Fruit fly (Drosophila melanogaster) whole organism, embryonic: Measurements from ENCODE around the gene Alg12.

ENCODE experiments used
- ATbp ChIP-seq: fragments of 200-800 bp; sonication (Bioruptor generic); optimal IDR thresholded peaks from 2 replicates; lab custom pipeline; 2017; ENCODE audit warnings: missing biosample characterization, mild to moderate bottlenecking, missing genetic modification characterization, missing genetic modification reagents
- Abd-B ChIP-seq: fragments of 200-800 bp; sonication (Bioruptor generic); optimal IDR thresholded peaks from 2 replicates; lab custom pipeline; 2018; ENCODE audit warnings: missing biosample characterization, mild to moderate bottlenecking, missing genetic modification characterization, moderate library complexity
- Antp ChIP-seq: fragments of 200-800 bp; sonication (Bioruptor generic); optimal IDR thresholded peaks from 3 replicates; lab custom pipeline; 2016; ENCODE audit warnings: missing biosample characterization, missing genetic modification characterization
- Atf-2 ChIP-seq: fragments of 200-800 bp; sonication (Bioruptor generic); optimal IDR thresholded peaks from 2 replicates; lab custom pipeline; 2016; ENCODE audit warnings: missing biosample characterization, missing genetic modification characterization
- CG1024 ChIP-seq: fragments of 200-800 bp; sonication (Bioruptor generic); IDR thresholded peaks from 2 replicates; pipeline ENCODE4 v1.3.6; 2022; ENCODE audit warnings: missing biosample characterization, missing genetic modification characterization
- CG10431 ChIP-seq: fragments of 200-800 bp; sonication (Bioruptor generic); optimal IDR thresholded peaks from 3 replicates; lab custom pipeline; 2018; ENCODE audit warnings: missing biosample characterization, mild to moderate bottlenecking, missing genetic modification characterization
- CG11723 ChIP-seq: fragments of 200-800 bp; sonication (Bioruptor generic); optimal IDR thresholded peaks from 2 replicates; lab custom pipeline; 2017; ENCODE audit warnings: missing biosample characterization, mild to moderate bottlenecking, missing genetic modification characterization
- CG12659 ChIP-seq: fragments of 200-800 bp; sonication (Bioruptor generic); optimal IDR thresholded peaks from 3 replicates; lab custom pipeline; 2017; ENCODE audit warnings: mild to moderate bottlenecking, missing biosample characterization, missing genetic modification reagents, missing genetic modification characterization
- CG15073 ChIP-seq: fragments of 200-800 bp; sonication (Bioruptor generic); optimal IDR thresholded peaks from 2 replicates; lab custom pipeline; 2016; ENCODE audit warnings: missing biosample characterization, missing genetic modification characterization
- CG16779 ChIP-seq: fragments of 200-800 bp; sonication (Bioruptor generic); IDR thresholded peaks from 2 replicates; pipeline ENCODE4 v1.3.6; 2022; ENCODE audit warnings: missing biosample characterization, missing genetic modification characterization
- CG16813 ChIP-seq: fragments of 200-800 bp; sonication (Bioruptor generic); IDR thresholded peaks from 3 replicates; pipeline ENCODE4 v1.3.6; 2022; ENCODE audit warnings: missing biosample characterization, missing genetic modification characterization; ENCODE audit not compliant: partially characterized antibody
- CG1792 ChIP-seq: fragments of 200-800 bp; sonication (Bioruptor generic); optimal IDR thresholded peaks from 2 replicates; lab custom pipeline; 2016; ENCODE audit warnings: missing biosample characterization, missing genetic modification characterization
- CG2120 ChIP-seq: fragments of 200-800 bp; sonication (Bioruptor generic); optimal IDR thresholded peaks from 3 replicates; lab custom pipeline; 2016; ENCODE audit warnings: missing biosample characterization, missing genetic modification characterization
- CG2678 ChIP-seq: fragments of 200-800 bp; sonication (Bioruptor generic); optimal IDR thresholded peaks from 3 replicates; lab custom pipeline; 2019; ENCODE audit warnings: missing biosample characterization, mild to moderate bottlenecking, missing genetic modification characterization, moderate library complexity
- CG32532 ChIP-seq: fragments of 200-800 bp; sonication (Bioruptor generic); IDR thresholded peaks from 2 replicates; pipeline ENCODE4 v1.3.6; 2022; ENCODE audit warnings: missing biosample characterization, missing genetic modification characterization
- CG34376 ChIP-seq: fragments of 200-800 bp; sonication (Bioruptor generic); optimal IDR thresholded peaks from 2 replicates; lab custom pipeline; 2018; ENCODE audit warnings: missing biosample characterization, mild to moderate bottlenecking, missing genetic modification characterization
- CG4424 ChIP-seq: fragments of 200-800 bp; sonication (Bioruptor generic); optimal IDR thresholded peaks from 3 replicates; lab custom pipeline; 2016; ENCODE audit warnings: missing biosample characterization, missing genetic modification characterization
- CG4617 ChIP-seq: fragments of 200-800 bp; sonication (Bioruptor generic); optimal IDR thresholded peaks from 3 replicates; lab custom pipeline; 2016; ENCODE audit warnings: missing biosample characterization, missing genetic modification characterization, borderline replicate concordance
- CG5180 ChIP-seq: fragments of 200-800 bp; sonication (Bioruptor generic); optimal IDR thresholded peaks from 3 replicates; lab custom pipeline; 2017; ENCODE audit warnings: missing biosample characterization, missing genetic modification characterization, mild to moderate bottlenecking, moderate library complexity, missing genetic modification reagents
- CG5245 ChIP-seq: fragments of 200-800 bp; sonication (Bioruptor generic); optimal IDR thresholded peaks from 3 replicates; lab custom pipeline; 2016; ENCODE audit warnings: missing biosample characterization, missing genetic modification characterization
- CG6175 ChIP-seq: fragments of 200-800 bp; sonication (Bioruptor generic); IDR thresholded peaks from 3 replicates; pipeline ENCODE4 v1.3.6; 2022; ENCODE audit warnings: missing biosample characterization, missing genetic modification characterization
- CG7357 ChIP-seq: fragments of 200-800 bp; sonication (Bioruptor generic); IDR thresholded peaks from 3 replicates; pipeline ENCODE4 v1.3.6; 2022; ENCODE audit warnings: missing biosample characterization, missing genetic modification characterization
- CG7839 ChIP-seq: fragments of 200-800 bp; sonication (Bioruptor generic); optimal IDR thresholded peaks from 3 replicates; lab custom pipeline; 2018; ENCODE audit warnings: missing biosample characterization, mild to moderate bottlenecking, missing genetic modification characterization, moderate library complexity
- CkIIα-i1 ChIP-seq: fragments of 200-800 bp; sonication (Bioruptor generic); IDR thresholded peaks from 2 replicates; pipeline ENCODE4 v1.3.6; 2022; ENCODE audit warnings: missing biosample characterization, missing genetic modification characterization
- D19A ChIP-seq: fragments of 200-800 bp; optimal IDR thresholded peaks from 3 replicates; lab custom pipeline; 2019; ENCODE audit warnings: missing biosample characterization, mild to moderate bottlenecking, missing genetic modification characterization, moderate library complexity
- Dek ChIP-seq: fragments of 200-800 bp; sonication (Bioruptor generic); optimal IDR thresholded peaks from 3 replicates; lab custom pipeline; 2019; ENCODE audit warnings: missing biosample characterization, mild to moderate bottlenecking, missing genetic modification characterization, moderate library complexity
- Dip3 ChIP-seq: fragments of 200-800 bp; sonication (Bioruptor generic); optimal IDR thresholded peaks from 3 replicates; lab custom pipeline; 2016; ENCODE audit warnings: missing biosample characterization, missing genetic modification characterization
- Gsc ChIP-seq: fragments of 200-800 bp; sonication (Bioruptor generic); IDR thresholded peaks from 2 replicates; pipeline ENCODE4 v1.3.6; 2022; ENCODE audit warnings: missing biosample characterization, missing genetic modification characterization
- Hey ChIP-seq: fragments of 200-800 bp; sonication (Bioruptor generic); optimal IDR thresholded peaks from 3 replicates; lab custom pipeline; 2018; ENCODE audit warnings: missing biosample characterization, mild to moderate bottlenecking, missing genetic modification characterization
- Spps ChIP-seq: fragments of 200-800 bp; sonication (Bioruptor generic); optimal IDR thresholded peaks from 2 replicates; lab custom pipeline; 2018; ENCODE audit warnings: missing biosample characterization, mild to moderate bottlenecking, missing genetic modification characterization
- Ssrp ChIP-seq: fragments of 200-800 bp; sonication (Bioruptor generic); optimal IDR thresholded peaks from 2 replicates; lab custom pipeline; 2018; ENCODE audit warnings: missing biosample characterization, mild to moderate bottlenecking, missing genetic modification characterization, moderate library complexity
- TFAM ChIP-seq: fragments of 200-800 bp; sonication (Bioruptor generic); optimal IDR thresholded peaks from 2 replicates; lab custom pipeline; 2017; ENCODE audit warnings: missing biosample characterization, missing genetic modification characterization, inconsistent platforms
- Xrp1 ChIP-seq: fragments of 200-800 bp; sonication (Bioruptor generic); IDR thresholded peaks from 2 replicates; pipeline ENCODE4 v1.3.6; 2022; ENCODE audit warnings: missing biosample characterization, missing genetic modification characterization
- bcd ChIP-seq: fragments of 200-800 bp; sonication (Bioruptor generic); optimal IDR thresholded peaks from 2 replicates; lab custom pipeline; 2017; ENCODE audit warnings: missing biosample characterization, mild to moderate bottlenecking, missing genetic modification characterization
- cg ChIP-seq: fragments of 200-800 bp; sonication (Bioruptor generic); optimal IDR thresholded peaks from 3 replicates; lab custom pipeline; 2019; ENCODE audit warnings: missing biosample characterization, mild to moderate bottlenecking, missing genetic modification characterization, moderate library complexity
- chm ChIP-seq: fragments of 200-800 bp; sonication (Bioruptor generic); IDR thresholded peaks from 2 replicates; pipeline ENCODE4 v1.3.6; 2022; ENCODE audit warnings: missing biosample characterization, missing genetic modification characterization
- crc ChIP-seq: fragments of 200-800 bp; sonication (Bioruptor generic); optimal IDR thresholded peaks from 2 replicates; lab custom pipeline; 2016; ENCODE audit warnings: missing biosample characterization, missing genetic modification characterization
- dimm ChIP-seq: fragments of 200-800 bp; sonication (Bioruptor generic); IDR thresholded peaks from 2 replicates; pipeline ENCODE4 v1.3.6; 2022; ENCODE audit warnings: missing biosample characterization, missing genetic modification characterization
- ems ChIP-seq: fragments of 200-800 bp; sonication (Bioruptor generic); optimal IDR thresholded peaks from 3 replicates; lab custom pipeline; 2016; ENCODE audit warnings: missing biosample characterization, missing genetic modification characterization
- her ChIP-seq: fragments of 200-800 bp; sonication (Bioruptor generic); optimal IDR thresholded peaks from 2 replicates; lab custom pipeline; 2016; ENCODE audit warnings: missing biosample characterization, missing genetic modification characterization
- jigr1 ChIP-seq: fragments of 200-800 bp; sonication (Bioruptor generic); IDR thresholded peaks from 3 replicates; pipeline ENCODE4 v1.3.6; 2022; ENCODE audit warnings: missing biosample characterization, missing genetic modification characterization
- luna ChIP-seq: fragments of 200-800 bp; sonication (Bioruptor generic); optimal IDR thresholded peaks from 2 replicates; lab custom pipeline; 2016; ENCODE audit warnings: missing biosample characterization, missing genetic modification characterization
- mirr ChIP-seq: fragments of 200-800 bp; sonication (Bioruptor generic); optimal IDR thresholded peaks from 3 replicates; lab custom pipeline; 2018; ENCODE audit warnings: missing biosample characterization, mild to moderate bottlenecking, missing genetic modification characterization
- mld ChIP-seq: fragments of 200-800 bp; sonication (Bioruptor generic); IDR thresholded peaks from 3 replicates; pipeline ENCODE4 v1.3.6; 2022; ENCODE audit warnings: missing biosample characterization, missing genetic modification characterization; ENCODE audit not compliant: partially characterized antibody
- pan ChIP-seq, 4 experiments: fragments of >200 bp in 3 of 4; fragments of 200-800 bp in 1 of 4; sonication (Bioruptor generic) in 1 of 4; optimal IDR thresholded peaks in 3 of 4; IDR thresholded peaks in 1 of 4; 2 replicates each; pipeline versions ENCODE4 v1.3.6 to Lab custom; 2017 to 2022; ENCODE audit warnings: missing biosample characterization in 2 of 4, missing genetic modification characterization in 2 of 4, mixed read lengths in 1 of 4
- pb ChIP-seq: fragments of 200-800 bp; sonication (Bioruptor generic); optimal IDR thresholded peaks from 3 replicates; lab custom pipeline; 2016; ENCODE audit warnings: missing biosample characterization, missing genetic modification characterization
- peb ChIP-seq: fragments of 200-800 bp; sonication (Bioruptor generic); IDR thresholded peaks from 2 replicates; pipeline ENCODE4 v1.3.6; 2022; ENCODE audit warnings: missing biosample characterization, missing genetic modification characterization
- pita ChIP-seq: fragments of 200-800 bp; sonication (Bioruptor generic); optimal IDR thresholded peaks from 2 replicates; lab custom pipeline; 2017; ENCODE audit warnings: missing biosample characterization, mild to moderate bottlenecking, missing genetic modification characterization
- row ChIP-seq: fragments of 200-800 bp; sonication (Bioruptor generic); IDR thresholded peaks from 3 replicates; pipeline ENCODE4 v1.3.6; 2022; ENCODE audit warnings: missing biosample characterization, missing genetic modification characterization
- tap ChIP-seq: fragments of 200-800 bp; optimal IDR thresholded peaks from 3 replicates; lab custom pipeline; 2019; ENCODE audit warnings: missing biosample characterization, mild to moderate bottlenecking, missing genetic modification characterization, moderate library complexity

Alg12 gene

dm6 chr3R:9777941-9778360 lies 21.7 kb downstream of the Alg12 start, which contains the start of gene RpS29 (continued):
- TF ChIP-seq CG1024 (GFP tag; lab: Robert Waterston, UW) (peak; percentile 64), CG5180 (GFP tag; lab: Kevin White, UChicago) (peak; percentile 24), row (GFP tag; lab: Robert Waterston, UW) (peak; percentile 75), CG4617 (GFP tag; lab: Kevin White, UChicago) (peak; percentile 75), cg (GFP tag; lab: Kevin White, UChicago) (no peak), Dip3 (GFP tag; lab: Kevin White, UChicago) (peak; percentile 72), TFAM (no peak), Antp (GFP tag; lab: Kevin White, UChicago) (peak; percentile 91), chm (peak; percentile 79), ATbp (GFP tag; lab: Kevin White, UChicago) (peak; percentile 10), CG16813 (GFP tag; lab: Robert Waterston, UW) (peak; percentile 93), tap (tag; lab: Kevin White, UChicago) (peak; percentile 38), CG15073 (GFP tag; lab: Kevin White, UChicago) (no peak), D19A (tag; lab: Kevin White, UChicago) (peak; percentile 34), CG32532 (GFP tag; lab: Robert Waterston, UW) (peak; percentile 89), Gsc (no peak), peb (GFP tag; lab: Robert Waterston, UW) (0 out of 2 replicates have a peak, but pooled peaks have one; percentile 17), CG5245 (GFP tag; lab: Kevin White, UChicago) (peak; percentile 66), CG10431 (GFP tag; lab: Kevin White, UChicago) (peak; percentile 70), CG2678 (tag; lab: Kevin White, UChicago) (peak; percentile 68), CG11723 (GFP tag; lab: Kevin White, UChicago) (peak; percentile 68), dimm (GFP tag; lab: Robert Waterston, UW) (no peak), pita (GFP tag; lab: Kevin White, UChicago) (no peak), mirr (GFP tag; lab: Kevin White, UChicago) (peak; percentile 93), CG7357 (GFP tag; lab: Robert Waterston, UW) (no peak), CG6175 (GFP tag; lab: Robert Waterston, UW) (peak; percentile 84), luna (GFP tag; lab: Kevin White, UChicago) (peak; percentile 88), bcd (GFP tag; lab: Kevin White, UChicago) (peak; percentile 85), ems (peak; percentile 84), CG7839 (tag; lab: Kevin White, UChicago) (peak; percentile 66), Hey (tag; lab: Kevin White, UChicago) (peak; percentile 74), Atf-2 (GFP tag; lab: Kevin White, UChicago) (peak; percentile 30), crc (GFP tag; lab: Kevin White, UChicago) (peak; percentile 69), CG34376 (peak; percentile 92), CG12659 (GFP tag; lab: Kevin White, UChicago) (peak; percentile 92), mld (GFP tag; lab: Robert Waterston, UW) (peak; percentile 81), Abd-B (peak; percentile 40), pan (optimal IDR thresholded peaks at IDR 0.05; lab: Kevin White, UChicago) (no peak), pan (GFP tag; optimal IDR thresholded peaks at IDR 0.05 in 1 of 2, IDR thresholded peaks at IDR 0.05 in 1 of 2) (peak in 1 of 2 experiments; percentile 76), CG4424 (GFP tag; lab: Kevin White, UChicago) (peak; percentile 70), CG2120 (GFP tag; lab: Kevin White, UChicago) (peak; percentile 90), Xrp1 (peak; percentile 63), Ssrp (tag; lab: Kevin White, UChicago) (peak; percentile 16), jigr1 (GFP tag; lab: Robert Waterston, UW) (no peak), Dek (tag; lab: Kevin White, UChicago) (peak; percentile 77), Spps (peak; percentile 29), CkIIα-i1 (GFP tag; lab: Robert Waterston, UW) (0 out of 2 replicates have a peak, but pooled peaks have one; percentile 33), CG16779 (GFP tag; lab: Robert Waterston, UW) (peak; percentile 67), pb (GFP tag; lab: Kevin White, UChicago) (peak; percentile 78), CG1792 (peak; percentile 81), her (GFP tag; lab: Kevin White, UChicago) (peak; percentile 89)
